Worm (Caenorhabditis elegans) whole organism, L2 larva: ENCODE measurements around the gene T19B10.2.

Experiments
- C34F6.9 ChIP-seq: fragments of 150-350 bp; optimal IDR thresholded peaks from 2 replicates; lab custom pipeline; 2014; ENCODE audit warnings: missing biosample characterization, missing genetic modification characterization
- F13H6.1 ChIP-seq: sonication (generic microtip); optimal IDR thresholded peaks from 2 replicates; lab custom pipeline; 2016; ENCODE audit warnings: missing genetic modification characterization, missing compliant biosample characterization
- R02D3.7 ChIP-seq: fragments of 150-350 bp; optimal IDR thresholded peaks from 2 replicates; lab custom pipeline; 2014; ENCODE audit warnings: missing biosample characterization, missing genetic modification characterization
- Y55F3AM.14 ChIP-seq: fragments of 200-800 bp; sonication (Bioruptor generic); optimal IDR thresholded peaks from 2 replicates; lab custom pipeline; 2018; ENCODE audit warnings: mild to moderate bottlenecking, missing genetic modification characterization, missing compliant biosample characterization
- ZK546.5 ChIP-seq: sonication (generic microtip); optimal IDR thresholded peaks from 2 replicates; lab custom pipeline; 2017; ENCODE audit warnings: missing biosample characterization, missing genetic modification characterization
- alr-1 ChIP-seq: fragments of 150-350 bp; optimal IDR thresholded peaks from 2 replicates; lab custom pipeline; 2014; ENCODE audit warnings: missing biosample characterization, missing genetic modification characterization
- aly-2 ChIP-seq: fragments of 150-350 bp; optimal IDR thresholded peaks from 2 replicates; lab custom pipeline; 2014; ENCODE audit warnings: missing biosample characterization, missing genetic modification characterization
- ama-1 ChIP-seq: fragments of 150-350 bp; optimal IDR thresholded peaks from 2 replicates; lab custom pipeline; 2018; ENCODE audit warnings: inconsistent platforms
- blmp-1 ChIP-seq: sonication (generic microtip); optimal IDR thresholded peaks from 2 replicates; lab custom pipeline; 2017; ENCODE audit warnings: missing genetic modification characterization, mild to moderate bottlenecking, missing compliant biosample characterization, antibody characterized with exemption, moderate library complexity; ENCODE audit not compliant: insufficient read depth
- ceh-16 ChIP-seq: fragments of 150-350 bp; optimal IDR thresholded peaks from 2 replicates; lab custom pipeline; 2014; ENCODE audit warnings: missing biosample characterization, missing genetic modification characterization
- ceh-82 ChIP-seq: fragments of 150-350 bp; optimal IDR thresholded peaks from 2 replicates; lab custom pipeline; 2014; ENCODE audit warnings: missing biosample characterization, missing genetic modification characterization
- crh-2 ChIP-seq: sonication (generic microtip); optimal IDR thresholded peaks from 2 replicates; lab custom pipeline; 2017; ENCODE audit warnings: missing biosample characterization, missing genetic modification characterization
- dmd-4 ChIP-seq: sonication (generic microtip); optimal IDR thresholded peaks from 2 replicates; lab custom pipeline; 2017; ENCODE audit warnings: missing biosample characterization, missing genetic modification characterization
- egl-27 ChIP-seq: sonication (generic microtip); optimal IDR thresholded peaks from 3 replicates; lab custom pipeline; 2017; ENCODE audit warnings: missing biosample characterization, missing genetic modification reagents, missing genetic modification characterization
- elt-1 ChIP-seq: fragments of 150-350 bp; optimal IDR thresholded peaks from 2 replicates; lab custom pipeline; 2014; ENCODE audit warnings: missing biosample characterization, missing genetic modification characterization
- elt-3 ChIP-seq: sonication (generic microtip); optimal IDR thresholded peaks from 2 replicates; lab custom pipeline; 2017; ENCODE audit warnings: missing biosample characterization, missing genetic modification characterization
- fos-1 ChIP-seq: fragments of 150-350 bp; optimal IDR thresholded peaks from 2 replicates; lab custom pipeline; 2014; ENCODE audit warnings: missing biosample characterization, missing genetic modification characterization
- gmeb-1 ChIP-seq: fragments of 150-350 bp; optimal IDR thresholded peaks from 2 replicates; lab custom pipeline; 2014; ENCODE audit warnings: missing biosample characterization, missing genetic modification characterization
- lin-11 ChIP-seq: fragments of 150-350 bp; sonication (generic microtip); optimal IDR thresholded peaks from 2 replicates; lab custom pipeline; 2014; ENCODE audit warnings: missing biosample characterization, missing genetic modification characterization, inconsistent platforms, mixed read lengths
- lin-13 ChIP-seq: fragments of 150-350 bp; optimal IDR thresholded peaks from 2 replicates; lab custom pipeline; 2014; ENCODE audit warnings: missing biosample characterization, missing genetic modification reagents, missing genetic modification characterization
- lin-39 ChIP-seq: fragments of 150-350 bp; optimal IDR thresholded peaks from 2 replicates; lab custom pipeline; 2014; ENCODE audit warnings: missing biosample characterization, missing genetic modification reagents, missing genetic modification characterization
- lsy-2 ChIP-seq, 2 experiments: fragments of 150-350 bp in 1 of 2; sonication (generic microtip) in 1 of 2; optimal IDR thresholded peaks; 2 replicates each; lab custom pipeline; 2014 to 2017; ENCODE audit warnings: missing biosample characterization in 2 of 2, missing genetic modification characterization in 2 of 2
- mab-5 ChIP-seq: fragments of 150-350 bp; optimal IDR thresholded peaks from 2 replicates; lab custom pipeline; 2014; ENCODE audit warnings: missing biosample characterization, missing genetic modification characterization
- mbf-1 ChIP-seq: sonication (generic microtip); optimal IDR thresholded peaks from 2 replicates; lab custom pipeline; 2017; ENCODE audit warnings: missing biosample characterization, missing genetic modification characterization
- mdl-1 ChIP-seq, 2 experiments: fragments of 150-350 bp in 1 of 2; sonication (generic microtip) in 1 of 2; optimal IDR thresholded peaks; 2 replicates each; lab custom pipeline; 2017; ENCODE audit warnings: missing biosample characterization in 2 of 2, missing genetic modification characterization in 2 of 2
- nhr-10 ChIP-seq: sonication (generic microtip); optimal IDR thresholded peaks from 2 replicates; lab custom pipeline; 2017; ENCODE audit warnings: missing biosample characterization, missing genetic modification characterization
- nhr-11 ChIP-seq: fragments of 150-350 bp; optimal IDR thresholded peaks from 2 replicates; lab custom pipeline; 2014; ENCODE audit warnings: missing biosample characterization, missing genetic modification characterization
- nhr-12 ChIP-seq: fragments of 150-350 bp; optimal IDR thresholded peaks from 2 replicates; lab custom pipeline; 2014; ENCODE audit warnings: missing biosample characterization, missing genetic modification characterization
- nhr-129 ChIP-seq: fragments of 150-350 bp; optimal IDR thresholded peaks from 2 replicates; lab custom pipeline; 2014; ENCODE audit warnings: missing biosample characterization, missing genetic modification characterization
- nhr-21 ChIP-seq: fragments of 150-350 bp; optimal IDR thresholded peaks from 2 replicates; lab custom pipeline; 2014; ENCODE audit warnings: missing biosample characterization, missing genetic modification characterization
- nhr-23 ChIP-seq: fragments of 150-350 bp; optimal IDR thresholded peaks from 2 replicates; lab custom pipeline; 2014; ENCODE audit warnings: missing biosample characterization, missing genetic modification reagents, missing genetic modification characterization
- nhr-237 ChIP-seq: fragments of 150-350 bp; optimal IDR thresholded peaks from 2 replicates; lab custom pipeline; 2014; ENCODE audit warnings: missing biosample characterization, missing genetic modification characterization
- nhr-25 ChIP-seq: fragments of 150-350 bp; sonication (generic microtip); optimal IDR thresholded peaks from 3 replicates; lab custom pipeline; 2014; ENCODE audit warnings: missing biosample characterization, missing genetic modification characterization
- nhr-6 ChIP-seq: fragments of 150-350 bp; optimal IDR thresholded peaks from 2 replicates; lab custom pipeline; 2014; ENCODE audit warnings: missing biosample characterization, missing genetic modification characterization
- nhr-77 ChIP-seq: fragments of 150-350 bp; optimal IDR thresholded peaks from 2 replicates; lab custom pipeline; 2014; ENCODE audit warnings: missing biosample characterization, missing genetic modification characterization
- peb-1 ChIP-seq: fragments of 150-350 bp; optimal IDR thresholded peaks from 2 replicates; lab custom pipeline; 2014; ENCODE audit warnings: missing biosample characterization, missing genetic modification characterization
- sem-4 ChIP-seq: fragments of 150-350 bp; optimal IDR thresholded peaks from 2 replicates; lab custom pipeline; 2014; ENCODE audit warnings: missing biosample characterization, missing genetic modification reagents, missing genetic modification characterization
- sma-9 ChIP-seq, 2 experiments: fragments of 150-350 bp in 1 of 2; sonication (generic microtip) in 1 of 2; optimal IDR thresholded peaks; 2 replicates each; lab custom pipeline; 2014 to 2016; ENCODE audit warnings: missing genetic modification characterization in 2 of 2, mild to moderate bottlenecking in 1 of 2, missing biosample characterization in 1 of 2, missing compliant biosample characterization in 1 of 2, missing genetic modification reagents in 1 of 2, moderate library complexity in 1 of 2
- snpc-4 ChIP-seq: fragments of 150-350 bp; optimal IDR thresholded peaks from 2 replicates; lab custom pipeline; 2014; ENCODE audit warnings: missing biosample characterization, missing genetic modification characterization
- unc-39 ChIP-seq: fragments of 150-350 bp; optimal IDR thresholded peaks from 2 replicates; lab custom pipeline; 2014; ENCODE audit warnings: missing biosample characterization, missing genetic modification characterization
- unc-55 ChIP-seq: fragments of 150-350 bp; sonication (generic microtip); optimal IDR thresholded peaks from 3 replicates; lab custom pipeline; 2014; ENCODE audit warnings: missing biosample characterization, missing genetic modification reagents, missing genetic modification characterization
- unc-62 ChIP-seq: fragments of 150-350 bp; optimal IDR thresholded peaks from 2 replicates; lab custom pipeline; 2014; ENCODE audit warnings: missing biosample characterization, missing genetic modification reagents, missing genetic modification characterization
- zag-1 ChIP-seq: fragments of 150-350 bp; optimal IDR thresholded peaks from 2 replicates; lab custom pipeline; 2014; ENCODE audit warnings: missing biosample characterization, missing genetic modification characterization
- ztf-1 ChIP-seq: fragments of 200-800 bp; sonication (Bioruptor generic); conservative IDR thresholded peaks from 2 replicates; pipeline ENCODE4 v1.3.6; 2022; ENCODE audit warnings: missing genetic modification characterization, missing compliant biosample characterization
- ztf-11 ChIP-seq: sonication (generic microtip); optimal IDR thresholded peaks from 2 replicates; lab custom pipeline; 2017; ENCODE audit warnings: missing biosample characterization, missing genetic modification characterization
- ztf-4 ChIP-seq: fragments of 150-350 bp; optimal IDR thresholded peaks from 2 replicates; lab custom pipeline; 2014; ENCODE audit warnings: missing biosample characterization, missing genetic modification characterization

Gene T19B10.2

ce11 chrV:11220936-11221335 is at the start of gene T19B10.2:
T19B10.2 (plus strand) TSS chrV:11221302.
- TF ChIP-seq elt-1 (tag; lab: Kevin White, UChicago) (peak; percentile 87), unc-62 (no peak), sma-9 (GFP tag; optimal IDR thresholded peaks at IDR 0.05; lab: Kevin White, UChicago) (no peak), sma-9 (tag; optimal IDR thresholded peaks at IDR 0.05; lab: Kevin White, UChicago) (no peak)
- TF ChIP-seq, all 48 proteins: peak for 1

- TF ChIP-seq F13H6.1 (tag; lab: Kevin White, UChicago) (peak; percentile 6), crh-2 (tag; lab: Kevin White, UChicago) (no peak), nhr-129 (peak; percentile 16), lin-11 (tag; lab: Kevin White, UChicago) (no peak), C34F6.9 (tag; lab: Kevin White, UChicago) (peak; percentile 16)
Observed at ce11 chrV:11171906-11172305, 49.2 kb upstream of the T19B10.2 start, which contains the start of gene T19C4.5. T19C4.5 (plus strand) TSS chrV:11172213.

ce11 chrV:11172667-11173066 is 48.4 kb upstream of the T19B10.2 start:
- TF ChIP-seq F13H6.1 (tag; lab: Kevin White, UChicago) (peak; percentile 2), mab-5 (tag; lab: Kevin White, UChicago) (no peak), nhr-129 (no peak), sma-9 (GFP tag; optimal IDR thresholded peaks at IDR 0.05; lab: Kevin White, UChicago) (peak; percentile 36), sma-9 (tag; optimal IDR thresholded peaks at IDR 0.05; lab: Kevin White, UChicago) (no peak)

ce11 chrV:11174663-11175062 is 46.4 kb upstream of the T19B10.2 start:
- TF ChIP-seq mbf-1 (no peak), nhr-10 (tag; lab: Kevin White, UChicago) (no peak), alr-1 (tag; lab: Kevin White, UChicago) (no peak), ceh-82 (tag; lab: Kevin White, UChicago) (no peak), unc-55 (no peak), nhr-25 (tag; lab: Kevin White, UChicago) (no peak), peb-1 (tag; lab: Kevin White, UChicago) (no peak), elt-3 (tag; lab: Kevin White, UChicago) (no peak), nhr-77 (tag; lab: Kevin White, UChicago) (no peak), lin-13 (GFP tag; lab: Kevin White, UChicago) (no peak), R02D3.7 (no peak), mab-5 (tag; lab: Kevin White, UChicago) (no peak), lin-39 (tag; lab: Kevin White, UChicago) (no peak), fos-1 (tag; lab: Kevin White, UChicago) (no peak), Y55F3AM.14 (peak; percentile 47), sem-4 (tag; lab: Kevin White, UChicago) (no peak), snpc-4 (tag; lab: Kevin White, UChicago) (peak; percentile 95), unc-62 (no peak), ZK546.5 (no peak), egl-27 (no peak), ztf-1 (GFP tag; lab: Robert Waterston, UW) (no peak), aly-2 (no peak), nhr-6 (tag; lab: Kevin White, UChicago) (no peak), nhr-11 (no peak), mdl-1 (tag; optimal IDR thresholded peaks at IDR 0.05; lab: Kevin White, UChicago) (no peak), ceh-16 (no peak), lin-11 (tag; lab: Kevin White, UChicago) (no peak), blmp-1 (tag; lab: Kevin White, UChicago) (no peak), unc-39 (tag; lab: Kevin White, UChicago) (no peak), zag-1 (no peak), F13H6.1 (tag; lab: Kevin White, UChicago) (no peak), C34F6.9 (tag; lab: Kevin White, UChicago) (no peak), dmd-4 (tag; lab: Kevin White, UChicago) (no peak), gmeb-1 (tag; lab: Kevin White, UChicago) (no peak), nhr-129 (peak; percentile 26), ztf-4 (tag; lab: Kevin White, UChicago) (no peak), nhr-23 (tag; lab: Kevin White, UChicago) (no peak), nhr-237 (tag; lab: Kevin White, UChicago) (no peak), nhr-21 (no peak), sma-9 (GFP tag; optimal IDR thresholded peaks at IDR 0.05; lab: Kevin White, UChicago) (peak; percentile 52), sma-9 (tag; optimal IDR thresholded peaks at IDR 0.05; lab: Kevin White, UChicago) (no peak), lsy-2 (tag; optimal IDR thresholded peaks at IDR 0.05; lab: Kevin White, UChicago) (peak in 1 of 2 experiments; percentile 25), elt-1 (tag; lab: Kevin White, UChicago) (no peak), ama-1 (lab: Kevin White, UChicago) (no peak), ztf-11 (tag; lab: Kevin White, UChicago) (no peak), crh-2 (tag; lab: Kevin White, UChicago) (peak; percentile 8), nhr-12 (tag; lab: Kevin White, UChicago) (no peak)
